Worm (Caenorhabditis elegans): Measurements from ENCODE around the gene ins-16.

Gene ins-16

DNA sequence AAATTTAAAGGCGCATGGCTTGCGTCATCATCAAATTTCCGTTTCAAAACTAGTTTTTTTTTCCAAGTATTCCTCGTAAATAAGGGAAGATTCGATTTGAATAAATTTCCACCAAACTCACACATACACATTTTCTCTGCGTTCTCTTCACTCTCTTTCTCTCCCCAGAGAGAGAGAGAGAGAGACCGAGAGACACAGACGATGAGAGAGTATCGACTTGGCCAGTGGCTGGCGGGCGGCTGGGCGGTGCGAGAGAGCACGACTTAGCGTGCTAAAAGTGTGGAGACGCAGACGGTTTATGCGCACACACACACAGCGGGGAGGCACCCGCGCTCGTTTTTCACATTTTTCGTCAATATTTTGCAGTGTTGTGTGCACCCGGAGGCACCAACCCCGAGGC, 40.1 kb upstream of the ins-16 start (continued):
- TF ChIP-seq ztf-7 (tag; optimal IDR thresholded peaks at IDR 0.05) (no peak), ceh-62 (tag; optimal IDR thresholded peaks at IDR 0.05) (no peak)

DNA sequence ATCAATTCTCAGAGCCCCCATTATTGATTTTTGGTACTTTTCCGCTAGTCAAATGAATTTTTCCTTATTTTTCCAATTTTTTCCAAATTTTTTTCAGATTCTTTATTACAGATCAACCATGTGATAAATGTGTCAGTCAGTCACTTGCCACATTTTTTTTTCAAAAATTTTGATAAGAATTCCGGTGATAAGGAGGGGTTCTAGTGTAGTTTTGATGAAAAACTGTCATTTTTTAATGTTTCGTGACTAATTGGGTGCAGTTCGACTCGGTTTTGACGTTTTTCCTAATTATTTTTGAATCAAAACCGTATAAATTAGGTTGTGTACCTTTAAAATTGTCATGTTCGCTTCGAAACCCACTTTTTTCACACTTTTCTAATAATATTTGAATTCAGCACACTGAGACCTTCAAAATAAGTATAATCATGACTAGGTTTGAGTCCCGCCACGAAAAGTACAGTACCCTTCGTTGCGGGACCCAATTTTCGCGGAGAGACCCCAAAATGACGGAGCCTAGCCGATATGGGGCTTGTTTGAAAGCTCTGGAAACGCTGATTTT, 39.1 kb upstream of the ins-16 start:
- peak in 1 of 2 experiments; percentile 34 for TF ChIP-seq hif-1 (tag; optimal IDR thresholded peaks at IDR 0.05)
- TF ChIP-seq nhr-25 (tag; optimal IDR thresholded peaks at IDR 0.05; ENCODE audit: borderline replicate concordance, insufficient read depth): no peak
- peak; percentile 69 for TF ChIP-seq pqm-1 (tag; optimal IDR thresholded peaks at IDR 0.05)
- 0 out of 2 replicates have a peak, but pooled peaks have one; percentile 27 for TF ChIP-seq tra-1 (GFP tag; IDR thresholded peaks at IDR 0.05)
- TF ChIP-seq ZK337.2 (GFP tag; IDR thresholded peaks at IDR 0.05): no peak
- TF ChIP-seq T20F7.1 (GFP tag; optimal IDR thresholded peaks at IDR 0.05): peak; percentile 51
- no peak for TF ChIP-seq dmd-9 (GFP tag; IDR thresholded peaks at IDR 0.05)
- TF ChIP-seq tag-97 (GFP tag; IDR thresholded peaks at IDR 0.05): no peak
- TF ChIP-seq ZK546.5 (tag; optimal IDR thresholded peaks at IDR 0.05): no peak
- peak; percentile 78 for TF ChIP-seq hlh-11 (tag; optimal IDR thresholded peaks at IDR 0.05)
- peak; percentile 59; the same call in 1 of the 2 replicates for TF ChIP-seq php-3 (GFP tag; IDR thresholded peaks at IDR 0.05)
- TF ChIP-seq nhr-77 (tag; optimal IDR thresholded peaks at IDR 0.05): peak; percentile 75
- TF ChIP-seq unc-62 (GFP tag; optimal IDR thresholded peaks at IDR 0.05 in 1 of 2): peak; percentile 16 to 97
- no peak for TF ChIP-seq unc-62 (tag; optimal IDR thresholded peaks at IDR 0.05)
- TF ChIP-seq nhr-28 (tag; optimal IDR thresholded peaks at IDR 0.05): peak; percentile 87
- TF ChIP-seq ceh-32 (tag; optimal IDR thresholded peaks at IDR 0.05; ENCODE audit: poor library complexity): no peak
- no peak for TF ChIP-seq F37D6.2 (tag; optimal IDR thresholded peaks at IDR 0.05)
- no peak for TF ChIP-seq D1046.2 (GFP tag; IDR thresholded peaks at IDR 0.05)
- TF ChIP-seq pha-4 (GFP tag; IDR thresholded peaks at IDR 0.05): peak; percentile 50; the same call in 1 of the 2 replicates
- TF ChIP-seq pha-4 (tag; optimal IDR thresholded peaks at IDR 0.05): no peak
- TF ChIP-seq daf-16 (GFP tag; optimal IDR thresholded peaks at IDR 0.05): no peak
- peak; percentile 50 for TF ChIP-seq daf-16 (tag; optimal IDR thresholded peaks at IDR 0.05)
- no peak for TF ChIP-seq ceh-82 (tag; optimal IDR thresholded peaks at IDR 0.05)
- TF ChIP-seq F10B5.3 (tag; optimal IDR thresholded peaks at IDR 0.05): no peak
- no peak for TF ChIP-seq nhr-237 (tag; optimal IDR thresholded peaks at IDR 0.05)
- TF ChIP-seq snpc-4 (tag; optimal IDR thresholded peaks at IDR 0.05): no peak
- TF ChIP-seq lsy-2 (tag; optimal IDR thresholded peaks at IDR 0.05): peak in 1 of 2 experiments; percentile 34
- peak; percentile 53 for TF ChIP-seq hlh-30 (tag; optimal IDR thresholded peaks at IDR 0.05; ENCODE audit: insufficient read depth)
- TF ChIP-seq saeg-2 (GFP tag; IDR thresholded peaks at IDR 0.05): no peak
- no peak; the same call in 1 of the 2 replicates for TF ChIP-seq arid-1 (GFP tag; conservative IDR thresholded peaks at IDR 0.05)
- peak; percentile 72 for TF ChIP-seq dve-1 (tag; optimal IDR thresholded peaks at IDR 0.05; ENCODE audit: insufficient read depth)
- no peak for TF ChIP-seq set-16 (GFP tag; IDR thresholded peaks at IDR 0.05)
- peak; percentile 19 for TF ChIP-seq lin-13 (GFP tag; optimal IDR thresholded peaks at IDR 0.05)
- TF ChIP-seq jun-1 (tag; optimal IDR thresholded peaks at IDR 0.05): no peak
- TF ChIP-seq ztf-7 (tag; optimal IDR thresholded peaks at IDR 0.05): no peak
- no peak for TF ChIP-seq nhr-76 (tag; optimal IDR thresholded peaks at IDR 0.05)
- no peak for TF ChIP-seq zfp-2 (tag; optimal IDR thresholded peaks at IDR 0.05)
- TF ChIP-seq spr-3 (GFP tag; optimal IDR thresholded peaks at IDR 0.05): no peak
- peak; percentile 21 for TF ChIP-seq mep-1 (tag; optimal IDR thresholded peaks at IDR 0.05)
- TF ChIP-seq zfp-3 (GFP tag; conservative IDR thresholded peaks at IDR 0.05): no peak
- no peak for TF ChIP-seq daf-19 (GFP tag; conservative IDR thresholded peaks at IDR 0.05)
- TF ChIP-seq duxl-1 (tag; optimal IDR thresholded peaks at IDR 0.05; ENCODE audit: poor library complexity): no peak
- TF ChIP-seq skn-1 (tag; optimal IDR thresholded peaks at IDR 0.05): no peak
- TF ChIP-seq dmd-6 (GFP tag; IDR thresholded peaks at IDR 0.05): peak; percentile 85
- TF ChIP-seq fkh-10 (GFP tag; optimal IDR thresholded peaks at IDR 0.05): no peak
- 0 out of 2 replicates have a peak, but pooled peaks have one; percentile 12 for TF ChIP-seq madf-9 (GFP tag; conservative IDR thresholded peaks at IDR 0.05)

Measured in whole organism, L4 larva.